Worm (Caenorhabditis elegans) whole organism, mixed stage, embryonic: Measurements from ENCODE around the gene aff-1.
A peak's percentile ranks its signal among the peaks of the same experiment; 100 is the strongest.

ENCODE experiments used
- blmp-1 ChIP-seq: fragments of 150-350 bp; optimal IDR thresholded peaks from 2 replicates; lab custom pipeline; 2014; ENCODE audit warnings: missing biosample characterization, missing genetic modification characterization
- cnd-1 ChIP-seq: fragments of 200-800 bp; sonication (Bioruptor generic); optimal IDR thresholded peaks from 2 replicates; lab custom pipeline; 2018; ENCODE audit warnings: mild to moderate bottlenecking, missing genetic modification characterization, missing compliant biosample characterization
- elt-3 ChIP-seq: fragments of 150-350 bp; optimal IDR thresholded peaks from 2 replicates; lab custom pipeline; 2014; ENCODE audit warnings: missing biosample characterization, missing genetic modification characterization
- lin-13 ChIP-seq: fragments of 150-350 bp; optimal IDR thresholded peaks from 2 replicates; lab custom pipeline; 2014; ENCODE audit warnings: missing biosample characterization, missing genetic modification characterization
- lsy-2 ChIP-seq: fragments of 150-350 bp; optimal IDR thresholded peaks from 2 replicates; lab custom pipeline; 2014; ENCODE audit warnings: missing biosample characterization, missing genetic modification characterization
- nhr-237 ChIP-seq: fragments of 150-350 bp; optimal IDR thresholded peaks from 2 replicates; lab custom pipeline; 2014; ENCODE audit warnings: missing biosample characterization, missing genetic modification characterization
- nhr-76 ChIP-seq: sonication (generic microtip); optimal IDR thresholded peaks from 2 replicates; lab custom pipeline; 2017; ENCODE audit warnings: missing biosample characterization, missing genetic modification characterization
- pha-4 ChIP-seq: fragments of 150-350 bp; optimal IDR thresholded peaks from 2 replicates; lab custom pipeline; 2018; ENCODE audit warnings: missing biosample characterization, missing genetic modification reagents, missing genetic modification characterization
- snpc-4 ChIP-seq: fragments of 150-350 bp; optimal IDR thresholded peaks from 2 replicates; lab custom pipeline; 2014; ENCODE audit warnings: missing biosample characterization, missing genetic modification characterization
- unc-62 ChIP-seq: fragments of 150-350 bp; optimal IDR thresholded peaks from 2 replicates; lab custom pipeline; 2014; ENCODE audit warnings: missing biosample characterization, missing genetic modification reagents, missing genetic modification characterization
- ztf-11 ChIP-seq: fragments of 150-350 bp; optimal IDR thresholded peaks from 2 replicates; lab custom pipeline; 2014; ENCODE audit warnings: missing biosample characterization, missing genetic modification characterization

ce11 chrII:6853059-6853466, 10.5 kb downstream of the aff-1 start:
- no peak for TF ChIP-seq elt-3 (tag; lab: Kevin White, UChicago)
- TF ChIP-seq lin-13 = peak; percentile 75
- peak; percentile 72 for TF ChIP-seq ztf-11 (tag; lab: Kevin White, UChicago)
- TF ChIP-seq nhr-76 (tag; lab: Kevin White, UChicago) = no peak
- TF ChIP-seq snpc-4 = no peak
- no peak for TF ChIP-seq pha-4 (tag; lab: Kevin White, UChicago)
- TF ChIP-seq blmp-1 (tag; lab: Kevin White, UChicago) = no peak
- peak; percentile 35 for TF ChIP-seq lsy-2 (tag; lab: Kevin White, UChicago)
- peak; percentile 76 for TF ChIP-seq unc-62 (GFP tag; lab: Kevin White, UChicago)
- TF ChIP-seq cnd-1 (tag; lab: Kevin White, UChicago) = peak; percentile 96
- peak; percentile 45 for TF ChIP-seq nhr-237 (tag; lab: Kevin White, UChicago)
